Worm (Caenorhabditis elegans): ENCODE data around the gene str-185.

ce11 chrIV:4393942-4394460 is 35.8 kb downstream of the str-185 start, which contains the start of gene ell-1:
- TF ChIP-seq ama-1 (optimal IDR thresholded peaks at IDR 0.05), result no peak
- no peak for TF ChIP-seq mml-1 (tag; optimal IDR thresholded peaks at IDR 0.05)
- TF ChIP-seq fos-1 (tag; optimal IDR thresholded peaks at IDR 0.05), result no peak
- no peak for TF ChIP-seq ceh-16 (tag; optimal IDR thresholded peaks at IDR 0.05)

Measured in whole organism, L3 larva.